Fruit fly (Drosophila melanogaster) whole organism, embryonic: ENCODE measurements around the gene Ctr1B.
A peak's percentile ranks its signal among the peaks of the same experiment; 100 is the strongest.

Source experiments
- Aef1 ChIP-seq: fragments of 200-800 bp; sonication (Bioruptor generic); IDR thresholded peaks from 3 replicates; pipeline ENCODE4 v1.3.6; 2022; ENCODE audit warnings: missing biosample characterization, missing genetic modification characterization
- Blimp-1 ChIP-seq: fragments of 200-800 bp; sonication (Bioruptor generic); optimal IDR thresholded peaks from 3 replicates; lab custom pipeline; 2018; ENCODE audit warnings: missing biosample characterization, missing genetic modification characterization, mild to moderate bottlenecking, moderate library complexity, missing genetic modification reagents
- CG12071 ChIP-seq: fragments of 200-800 bp; sonication (Bioruptor generic); optimal IDR thresholded peaks from 3 replicates; lab custom pipeline; 2018; ENCODE audit warnings: missing biosample characterization, mild to moderate bottlenecking, missing genetic modification characterization
- CG12769 ChIP-seq: fragments of 200-800 bp; sonication (Bioruptor generic); optimal IDR thresholded peaks from 2 replicates; lab custom pipeline; 2019; ENCODE audit warnings: missing biosample characterization, mild to moderate bottlenecking, missing genetic modification characterization, moderate library complexity
- CG1529 ChIP-seq: fragments of 200-800 bp; sonication (Bioruptor generic); optimal IDR thresholded peaks from 3 replicates; lab custom pipeline; 2018; ENCODE audit warnings: missing biosample characterization, missing genetic modification characterization
- CG15479 ChIP-seq: fragments of 200-800 bp; sonication (Bioruptor generic); optimal IDR thresholded peaks from 3 replicates; lab custom pipeline; 2019; ENCODE audit warnings: missing biosample characterization, mild to moderate bottlenecking, missing genetic modification characterization, moderate library complexity
- CG16779 ChIP-seq: fragments of 200-800 bp; sonication (Bioruptor generic); IDR thresholded peaks from 2 replicates; pipeline ENCODE4 v1.3.6; 2022; ENCODE audit warnings: missing biosample characterization, missing genetic modification characterization
- CG2712 ChIP-seq: fragments of 200-800 bp; optimal IDR thresholded peaks from 3 replicates; lab custom pipeline; 2019; ENCODE audit warnings: missing biosample characterization, mild to moderate bottlenecking, missing genetic modification characterization, moderate library complexity
- CoRest ChIP-seq: fragments of 200-800 bp; sonication (Bioruptor generic); optimal IDR thresholded peaks from 3 replicates; lab custom pipeline; 2018; ENCODE audit warnings: missing biosample characterization, mild to moderate bottlenecking, missing genetic modification characterization, moderate library complexity
- Dbx ChIP-seq: fragments of 200-800 bp; sonication (Bioruptor generic); IDR thresholded peaks from 3 replicates; pipeline ENCODE4 v1.3.6; 2022; ENCODE audit warnings: missing biosample characterization, missing genetic modification characterization
- Deaf1 ChIP-seq: fragments of 200-800 bp; optimal IDR thresholded peaks from 3 replicates; lab custom pipeline; 2019; ENCODE audit warnings: missing biosample characterization, mild to moderate bottlenecking, missing genetic modification characterization, moderate library complexity
- E2f2 ChIP-seq: fragments of 200-800 bp; sonication (Bioruptor generic); IDR thresholded peaks from 2 replicates; pipeline ENCODE4 v1.3.6; 2022; ENCODE audit warnings: missing biosample characterization, missing genetic modification characterization
- Ets65A ChIP-seq: fragments of 200-800 bp; sonication (Bioruptor generic); peaks from one replicate; lab custom pipeline; 2016; ENCODE audit warnings: missing biosample characterization, missing genetic modification characterization
- HLHmδ ChIP-seq: fragments of 200-800 bp; sonication (Bioruptor generic); optimal IDR thresholded peaks from 2 replicates; lab custom pipeline; 2018; ENCODE audit warnings: missing biosample characterization, mild to moderate bottlenecking, missing genetic modification characterization, moderate library complexity
- Hr39 ChIP-seq: fragments of >200 bp; optimal IDR thresholded peaks from 2 replicates; lab custom pipeline; 2017
- Hr51 ChIP-seq, 2 experiments: fragments of 200-800 bp; sonication (Bioruptor generic); optimal IDR thresholded peaks; 2 replicates in 1 of 2; 3 replicates in 1 of 2; lab custom pipeline; 2016 to 2018; ENCODE audit warnings: missing biosample characterization in 2 of 2, missing genetic modification characterization in 2 of 2, mild to moderate bottlenecking in 1 of 2, moderate library complexity in 1 of 2
- Jarid2 ChIP-seq: fragments of 200-800 bp; sonication (Bioruptor generic); optimal IDR thresholded peaks from 3 replicates; lab custom pipeline; 2017; ENCODE audit warnings: mild to moderate bottlenecking, missing biosample characterization, missing genetic modification reagents, missing genetic modification characterization
- Lhr ChIP-seq: fragments of 200-800 bp; sonication (Bioruptor generic); optimal IDR thresholded peaks from 3 replicates; lab custom pipeline; 2017; ENCODE audit warnings: mild to moderate bottlenecking, missing biosample characterization, missing genetic modification reagents, missing genetic modification characterization
- Meics ChIP-seq: fragments of 200-800 bp; sonication (Bioruptor generic); optimal IDR thresholded peaks from 2 replicates; lab custom pipeline; 2017; ENCODE audit warnings: missing biosample characterization, mild to moderate bottlenecking, missing genetic modification characterization
- Mrtf ChIP-seq: fragments of 200-800 bp; sonication (Bioruptor generic); IDR thresholded peaks from 3 replicates; pipeline ENCODE4 v1.3.6; 2022; ENCODE audit warnings: missing biosample characterization, missing genetic modification characterization
- Neu2 ChIP-seq: fragments of 200-800 bp; sonication (Bioruptor generic); optimal IDR thresholded peaks from 3 replicates; lab custom pipeline; 2016; ENCODE audit warnings: missing biosample characterization, missing genetic modification characterization, borderline replicate concordance
- Nf-YB ChIP-seq: fragments of 200-800 bp; sonication (Bioruptor generic); optimal IDR thresholded peaks from 3 replicates; lab custom pipeline; 2019; ENCODE audit warnings: missing biosample characterization, mild to moderate bottlenecking, missing genetic modification characterization, moderate library complexity
- Nf-YC ChIP-seq: fragments of 200-800 bp; optimal IDR thresholded peaks from 3 replicates; lab custom pipeline; 2019; ENCODE audit warnings: missing biosample characterization, mild to moderate bottlenecking, missing genetic modification characterization, moderate library complexity
- Opbp ChIP-seq: fragments of 200-800 bp; sonication (Bioruptor generic); IDR thresholded peaks from 3 replicates; pipeline ENCODE4 v1.3.6; 2022; ENCODE audit warnings: missing biosample characterization, missing genetic modification characterization; ENCODE audit not compliant: partially characterized antibody
- al ChIP-seq: fragments of 200-800 bp; sonication (Bioruptor generic); IDR thresholded peaks from 2 replicates; pipeline ENCODE4 v1.3.6; 2022; ENCODE audit warnings: missing biosample characterization, missing genetic modification characterization
- bab2 ChIP-seq: fragments of 200-800 bp; sonication (Bioruptor generic); optimal IDR thresholded peaks from 2 replicates; lab custom pipeline; 2016; ENCODE audit warnings: missing biosample characterization, missing genetic modification characterization
- croc ChIP-seq: fragments of 200-800 bp; sonication (Bioruptor generic); conservative IDR thresholded peaks from 3 replicates; pipeline ENCODE4 v1.3.6; 2022; ENCODE audit warnings: missing biosample characterization, missing genetic modification characterization
- crol ChIP-seq: fragments of 200-800 bp; sonication (Bioruptor generic); IDR thresholded peaks from 2 replicates; pipeline ENCODE4 v1.3.6; 2022; ENCODE audit warnings: missing biosample characterization, missing genetic modification characterization
- lov ChIP-seq, 2 experiments: fragments of 200-800 bp in 1 of 2; fragments of >200 bp in 1 of 2; sonication (Bioruptor generic) in 1 of 2; IDR thresholded peaks in 1 of 2; optimal IDR thresholded peaks in 1 of 2; 2 replicates in 1 of 2; 3 replicates in 1 of 2; pipeline versions ENCODE4 v1.3.6 to Lab custom; 2017 to 2022; ENCODE audit warnings: missing biosample characterization in 1 of 2, missing genetic modification characterization in 1 of 2
- luna ChIP-seq: fragments of 200-800 bp; sonication (Bioruptor generic); optimal IDR thresholded peaks from 2 replicates; lab custom pipeline; 2016; ENCODE audit warnings: missing biosample characterization, missing genetic modification characterization
- nom ChIP-seq: fragments of 200-800 bp; sonication (Bioruptor generic); optimal IDR thresholded peaks from 2 replicates; lab custom pipeline; 2017; ENCODE audit warnings: missing biosample characterization, missing genetic modification characterization, mild to moderate bottlenecking, moderate library complexity, missing genetic modification reagents
- prd ChIP-seq, 3 experiments: fragments of >200 bp in 2 of 3; fragments of 200-800 bp in 1 of 3; sonication (Bioruptor generic) in 1 of 3; optimal IDR thresholded peaks in 2 of 3; IDR thresholded peaks in 1 of 3; 2 replicates in 2 of 3; 3 replicates in 1 of 3; pipeline versions ENCODE4 v1.3.6 to Lab custom; 2017 to 2022; ENCODE audit warnings: missing biosample characterization in 1 of 3, missing genetic modification characterization in 1 of 3
- sens ChIP-seq: fragments of 200-800 bp; sonication (Bioruptor generic); peaks from one replicate; lab custom pipeline; 2016; ENCODE audit warnings: missing biosample characterization, missing genetic modification characterization
- tll ChIP-seq, 2 experiments: fragments of 200-800 bp in 1 of 2; fragments of >200 bp in 1 of 2; sonication (Bioruptor generic) in 1 of 2; optimal IDR thresholded peaks; 2 replicates each; lab custom pipeline; 2017 to 2019; ENCODE audit warnings: missing biosample characterization in 2 of 2, missing genetic modification characterization in 2 of 2, mild to moderate bottlenecking in 1 of 2, moderate library complexity in 1 of 2
- ttk ChIP-seq: fragments of 200-800 bp; sonication (Bioruptor generic); IDR thresholded peaks from 2 replicates; pipeline ENCODE4 v2.1.2; 2022; ENCODE audit warnings: missing biosample characterization, missing genetic modification characterization
- twi ChIP-seq: fragments of 200-800 bp; optimal IDR thresholded peaks from 2 replicates; lab custom pipeline; 2019; ENCODE audit warnings: missing biosample characterization, mild to moderate bottlenecking, missing genetic modification characterization, moderate library complexity

Ctr1B gene

DNA sequence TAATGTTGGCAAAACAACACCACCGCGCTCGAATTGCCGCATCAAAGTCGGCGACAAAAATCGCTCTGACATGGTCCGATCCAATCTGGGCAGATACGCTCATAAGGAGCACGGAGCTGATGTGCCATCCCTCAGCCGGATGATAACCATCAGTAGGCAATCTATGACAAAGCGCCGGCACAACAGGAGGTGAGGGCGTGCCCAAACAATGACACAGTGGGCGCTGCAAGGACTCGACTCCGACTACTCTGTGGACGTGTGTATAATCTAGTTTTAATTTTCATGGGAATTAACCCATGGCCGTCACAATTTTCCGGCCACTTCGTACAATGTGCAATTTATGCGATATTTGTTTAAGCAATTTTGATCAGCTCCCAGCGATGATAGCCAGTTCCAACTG lies 42.4 kb upstream of the Ctr1B start (continued):
- no peak for TF ChIP-seq CoRest (tag; lab: Kevin White, UChicago)
- TF ChIP-seq lov (optimal IDR thresholded peaks at IDR 0.05; lab: Kevin White, UChicago), result no peak
- no peak for TF ChIP-seq lov (GFP tag; IDR thresholded peaks at IDR 0.05; lab: Robert Waterston, UW)
- no peak for TF ChIP-seq CG12071 (GFP tag; lab: Kevin White, UChicago)
- TF ChIP-seq CG2712, result no peak
- TF ChIP-seq Opbp (GFP tag; lab: Robert Waterston, UW), result no peak
- peak; percentile 77 for TF ChIP-seq twi (tag; lab: Kevin White, UChicago)
- no peak for TF ChIP-seq prd (optimal IDR thresholded peaks at IDR 0.05; lab: Kevin White, UChicago)
- TF ChIP-seq prd (GFP tag; IDR thresholded peaks at IDR 0.05; lab: Robert Waterston, UW), result peak; percentile 72; the same call in 2 of the 3 replicates
- no peak for TF ChIP-seq CG1529 (GFP tag; lab: Kevin White, UChicago)
- TF ChIP-seq ttk (GFP tag; lab: Robert Waterston, UW), result no peak
- no peak for TF ChIP-seq Aef1
- no peak for TF ChIP-seq Hr51 (GFP tag; optimal IDR thresholded peaks at IDR 0.05; lab: Kevin White, UChicago)
- no peak for TF ChIP-seq Lhr (GFP tag; lab: Kevin White, UChicago)
- no peak for TF ChIP-seq Meics (GFP tag; lab: Kevin White, UChicago)

DNA sequence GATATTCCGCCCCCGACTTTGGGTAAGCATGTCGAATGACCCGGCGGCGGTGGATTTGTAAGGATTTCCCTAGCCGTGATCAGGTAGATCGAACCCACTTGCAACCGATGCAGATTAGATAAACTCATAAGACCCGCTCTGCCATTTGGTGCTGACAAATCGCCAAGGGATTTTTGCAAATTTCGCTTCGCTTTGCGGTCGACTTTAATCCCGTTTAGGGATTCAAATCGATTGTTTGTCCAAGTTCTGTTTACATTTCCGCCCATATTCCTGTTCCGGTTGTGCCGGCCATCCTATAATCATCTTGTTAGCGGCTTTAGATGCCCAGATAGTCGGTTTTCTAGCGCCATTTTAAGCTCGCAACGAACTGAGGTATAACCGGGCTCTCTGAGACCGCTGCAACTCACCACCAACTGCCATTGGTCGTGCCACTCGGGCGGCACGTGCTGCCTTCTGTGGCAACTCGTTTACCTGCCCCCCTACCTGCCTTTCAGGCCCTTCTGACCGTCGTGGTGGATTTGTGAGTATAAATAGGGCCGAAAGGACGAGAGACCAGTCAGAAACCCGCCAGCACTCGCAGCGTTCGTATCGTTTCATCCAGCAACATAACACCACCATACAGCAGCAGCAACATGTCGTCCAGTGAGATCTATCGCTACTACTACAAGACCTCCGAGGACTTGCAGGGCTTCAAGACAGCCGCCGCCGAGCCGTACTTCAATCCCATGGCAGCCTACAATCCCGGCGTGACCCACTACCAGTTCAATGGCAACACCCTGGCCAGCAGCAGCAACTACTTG lies 39.7 kb upstream of the Ctr1B start, which contains the start of gene ato:
Gene ato (plus strand): TSS at position 559 of the 800 bp plus-strand sequence.
- TF ChIP-seq Meics (GFP tag; lab: Kevin White, UChicago) (no peak), crol (GFP tag; lab: Robert Waterston, UW) (peak; percentile 80), Dbx (no peak), CG15479 (peak; percentile 94), Deaf1 (tag; lab: Kevin White, UChicago) (peak; percentile 90), Jarid2 (GFP tag; lab: Kevin White, UChicago) (peak; percentile 57), CG16779 (no peak), Nf-YB (GFP tag; lab: Kevin White, UChicago) (peak; percentile 94), E2f2 (no peak), nom (no peak), tll (GFP tag; optimal IDR thresholded peaks at IDR 0.05; lab: Kevin White, UChicago) (peak in 1 of 2 experiments; percentile 56), Hr39 (lab: Kevin White, UChicago) (no peak), bab2 (no peak), croc (GFP tag; lab: Robert Waterston, UW) (no peak), Ets65A (GFP tag; lab: Kevin White, UChicago) (peak; percentile 15), Blimp-1 (GFP tag; lab: Kevin White, UChicago) (no peak), twi (tag; lab: Kevin White, UChicago) (no peak), al (GFP tag; lab: Robert Waterston, UW) (no peak), luna (GFP tag; lab: Kevin White, UChicago) (no peak), CG12769 (tag; lab: Kevin White, UChicago) (no peak), Neu2 (GFP tag; lab: Kevin White, UChicago) (peak; percentile 41), sens (GFP tag; lab: Kevin White, UChicago) (peak; percentile 53), Nf-YC (tag; lab: Kevin White, UChicago) (peak; percentile 94), HLHmδ (GFP tag; lab: Kevin White, UChicago) (peak; percentile 95), Mrtf (GFP tag; lab: Robert Waterston, UW) (no peak)
